Worm (Caenorhabditis elegans) whole organism, late embryonic: ENCODE results near the gene srx-85.

ENCODE experiments used
- C08G9.2 ChIP-seq: sonication (generic microtip); optimal IDR thresholded peaks from 2 replicates; lab custom pipeline; 2016; ENCODE audit warnings: mild to moderate bottlenecking, missing genetic modification characterization, moderate library complexity, missing compliant biosample characterization
- F13H6.1 ChIP-seq: sonication (generic microtip); optimal IDR thresholded peaks from 2 replicates; lab custom pipeline; 2016; ENCODE audit warnings: missing genetic modification characterization, missing compliant biosample characterization
- T23F11.4 ChIP-seq: fragments of 200-800 bp; sonication (Bioruptor generic); optimal IDR thresholded peaks from 2 replicates; lab custom pipeline; 2018; ENCODE audit warnings: mild to moderate bottlenecking, missing genetic modification characterization, missing compliant biosample characterization
- ceh-14 ChIP-seq: sonication (generic microtip); optimal IDR thresholded peaks from 2 replicates; lab custom pipeline; 2016; ENCODE audit warnings: missing genotype, missing genetic modification characterization, missing compliant biosample characterization
- ceh-18 ChIP-seq: sonication (generic microtip); optimal IDR thresholded peaks from 2 replicates; lab custom pipeline; 2016; ENCODE audit warnings: missing genetic modification characterization, missing compliant biosample characterization
- ceh-19 ChIP-seq: fragments of 200-800 bp; sonication (Bioruptor generic); optimal IDR thresholded peaks from 2 replicates; lab custom pipeline; 2018; ENCODE audit warnings: mild to moderate bottlenecking, missing genetic modification characterization, missing compliant biosample characterization
- ceh-2 ChIP-seq: sonication (generic microtip); optimal IDR thresholded peaks from 2 replicates; lab custom pipeline; 2016; ENCODE audit warnings: missing genotype, missing genetic modification characterization, missing compliant biosample characterization
- ceh-22 ChIP-seq: sonication (generic microtip); optimal IDR thresholded peaks from 2 replicates; lab custom pipeline; 2017; ENCODE audit warnings: missing biosample characterization, missing genetic modification characterization
- ceh-31 ChIP-seq: sonication (generic microtip); optimal IDR thresholded peaks from 2 replicates; lab custom pipeline; 2016; ENCODE audit warnings: missing genetic modification characterization, missing compliant biosample characterization
- ceh-34 ChIP-seq: sonication (generic microtip); optimal IDR thresholded peaks from 2 replicates; lab custom pipeline; 2016; ENCODE audit warnings: mild to moderate bottlenecking, missing genetic modification characterization, missing compliant biosample characterization
- ceh-48 ChIP-seq: sonication (generic microtip); optimal IDR thresholded peaks from 2 replicates; lab custom pipeline; 2016; ENCODE audit warnings: missing genetic modification characterization, inconsistent platforms, missing compliant biosample characterization
- ceh-6 ChIP-seq: fragments of 200-800 bp; sonication (Bioruptor generic); optimal IDR thresholded peaks from 2 replicates; lab custom pipeline; 2018; ENCODE audit warnings: mild to moderate bottlenecking, missing genetic modification characterization, missing compliant biosample characterization
- dmd-4 ChIP-seq: sonication (generic microtip); optimal IDR thresholded peaks from 2 replicates; lab custom pipeline; 2016; ENCODE audit warnings: borderline replicate concordance, missing genetic modification characterization, missing compliant biosample characterization
- elt-2 ChIP-seq: sonication (generic microtip); optimal IDR thresholded peaks from 2 replicates; lab custom pipeline; 2016; ENCODE audit warnings: missing genetic modification reagents, missing genetic modification characterization, missing compliant biosample characterization
- ets-4 ChIP-seq: sonication (generic microtip); optimal IDR thresholded peaks from 2 replicates; lab custom pipeline; 2016; ENCODE audit warnings: missing genetic modification characterization, missing compliant biosample characterization
- fax-1 ChIP-seq: sonication (generic microtip); optimal IDR thresholded peaks from 2 replicates; lab custom pipeline; 2016; ENCODE audit warnings: missing genotype, missing genetic modification characterization, missing compliant biosample characterization
- fkh-6 ChIP-seq: sonication (generic microtip); optimal IDR thresholded peaks from 2 replicates; lab custom pipeline; 2016; ENCODE audit warnings: missing genetic modification characterization, missing compliant biosample characterization
- hlh-6 ChIP-seq: sonication (generic microtip); optimal IDR thresholded peaks from 2 replicates; lab custom pipeline; 2016; ENCODE audit warnings: missing genotype, missing genetic modification characterization, missing compliant biosample characterization
- hlh-8 ChIP-seq: sonication (generic microtip); optimal IDR thresholded peaks from 2 replicates; lab custom pipeline; 2016; ENCODE audit warnings: missing genotype, missing genetic modification characterization, missing compliant biosample characterization
- lim-6 ChIP-seq: sonication (generic microtip); optimal IDR thresholded peaks from 2 replicates; lab custom pipeline; 2016; ENCODE audit warnings: missing genetic modification characterization, missing compliant biosample characterization
- madf-2 ChIP-seq: sonication (generic microtip); optimal IDR thresholded peaks from 2 replicates; lab custom pipeline; 2017; ENCODE audit warnings: missing genetic modification characterization, missing compliant biosample characterization
- nfya-1 ChIP-seq: sonication (generic microtip); optimal IDR thresholded peaks from 2 replicates; lab custom pipeline; 2017; ENCODE audit warnings: missing genetic modification characterization, mild to moderate bottlenecking, missing compliant biosample characterization, antibody characterized with exemption, moderate library complexity
- nhr-11 ChIP-seq: fragments of 150-350 bp; optimal IDR thresholded peaks from 2 replicates; lab custom pipeline; 2014; ENCODE audit warnings: missing biosample characterization, missing genetic modification characterization
- pat-9 ChIP-seq: fragments of 200-800 bp; sonication (Bioruptor generic); optimal IDR thresholded peaks from 2 replicates; lab custom pipeline; 2018; ENCODE audit warnings: mild to moderate bottlenecking, missing genetic modification characterization, moderate library complexity, missing compliant biosample characterization
- pqm-1 ChIP-seq: sonication (generic microtip); optimal IDR thresholded peaks from 2 replicates; lab custom pipeline; 2016; ENCODE audit warnings: missing genetic modification characterization, missing compliant biosample characterization
- ref-2 ChIP-seq: sonication (generic microtip); optimal IDR thresholded peaks from 2 replicates; lab custom pipeline; 2016; ENCODE audit warnings: missing genetic modification characterization, missing compliant biosample characterization
- rnt-1 ChIP-seq: sonication (generic microtip); optimal IDR thresholded peaks from 2 replicates; lab custom pipeline; 2016; ENCODE audit warnings: missing genetic modification characterization, missing compliant biosample characterization
- sdc-2 ChIP-seq: sonication (generic microtip); optimal IDR thresholded peaks from 2 replicates; lab custom pipeline; 2016; ENCODE audit warnings: missing genotype, missing genetic modification characterization, missing compliant biosample characterization
- syd-9 ChIP-seq: sonication (generic microtip); optimal IDR thresholded peaks from 2 replicates; lab custom pipeline; 2016; ENCODE audit warnings: mild to moderate bottlenecking, missing genetic modification characterization, moderate library complexity, missing compliant biosample characterization
- tbx-2 ChIP-seq: sonication (generic microtip); optimal IDR thresholded peaks from 2 replicates; lab custom pipeline; 2016; ENCODE audit warnings: missing genetic modification characterization, missing compliant biosample characterization
- tbx-7 ChIP-seq: sonication (generic microtip); optimal IDR thresholded peaks from 2 replicates; lab custom pipeline; 2016; ENCODE audit warnings: missing genotype, missing genetic modification characterization, missing compliant biosample characterization
- ttx-3 ChIP-seq: sonication (generic microtip); optimal IDR thresholded peaks from 2 replicates; lab custom pipeline; 2016; ENCODE audit warnings: missing genetic modification reagents, missing genetic modification characterization, missing compliant biosample characterization
- unc-3 ChIP-seq, 2 experiments: fragments of 200-800 bp in 1 of 2; sonication (Bioruptor generic) in 1 of 2; sonication (generic microtip) in 1 of 2; conservative IDR thresholded peaks in 1 of 2; optimal IDR thresholded peaks in 1 of 2; 2 replicates each; pipeline versions ENCODE4 v1.3.6 to Lab custom; 2016 to 2022; ENCODE audit warnings: missing compliant biosample characterization in 2 of 2, missing genetic modification characterization in 2 of 2, missing genetic modification reagents in 1 of 2
- unc-42 ChIP-seq: sonication (generic microtip); optimal IDR thresholded peaks from 2 replicates; lab custom pipeline; 2016; ENCODE audit warnings: missing genotype, missing genetic modification characterization, missing compliant biosample characterization
- zip-5 ChIP-seq: sonication (generic microtip); optimal IDR thresholded peaks from 2 replicates; lab custom pipeline; 2016; ENCODE audit warnings: missing genetic modification characterization, missing compliant biosample characterization
- ztf-16 ChIP-seq: sonication (generic microtip); optimal IDR thresholded peaks from 2 replicates; lab custom pipeline; 2017; ENCODE audit warnings: missing genetic modification characterization, missing compliant biosample characterization

The srx-85 gene

ce11 chrV:11552379-11552778 is at the start of gene srx-85:
Gene srx-85 (plus strand): TSS chrV:11552679.
- TF ChIP-seq unc-3 (GFP tag; conservative IDR thresholded peaks at IDR 0.05; lab: Robert Waterston, UW) (no peak), unc-3 (tag; optimal IDR thresholded peaks at IDR 0.05; lab: Kevin White, UChicago) (no peak), madf-2 (no peak)

ce11 chrV:11503081-11503751 is 49.3 kb upstream of the srx-85 start, which contains the start of gene C55A6.12:
Gene C55A6.12 (minus strand): TSS chrV:11503131.
- TF ChIP-seq ceh-14 (tag; lab: Kevin White, UChicago) = no peak
- TF ChIP-seq nfya-1 (tag; lab: Kevin White, UChicago) = peak; percentile 91

- peak; percentile 73 for TF ChIP-seq nfya-1 (tag; lab: Kevin White, UChicago)
- peak; percentile 93 for TF ChIP-seq tbx-2 (tag; lab: Kevin White, UChicago)
- peak; percentile 88 for TF ChIP-seq ref-2
- TF ChIP-seq ttx-3 (tag; lab: Kevin White, UChicago) = peak; percentile 17
- peak; percentile 10 for TF ChIP-seq ceh-48
- peak; percentile 53 for TF ChIP-seq ceh-34
- TF ChIP-seq sdc-2 = peak; percentile 30
- TF ChIP-seq ceh-2 = peak; percentile 80
- peak; percentile 96 for TF ChIP-seq ceh-31 (tag; lab: Kevin White, UChicago)
- peak; percentile 14 for TF ChIP-seq ceh-6 (GFP tag; lab: Kevin White, UChicago)
- TF ChIP-seq elt-2 = peak; percentile 36
- TF ChIP-seq ceh-19 (GFP tag; lab: Kevin White, UChicago) = peak; percentile 19
- TF ChIP-seq C08G9.2 (tag; lab: Kevin White, UChicago) = peak; percentile 75
- TF ChIP-seq fax-1 (tag; lab: Kevin White, UChicago) = peak; percentile 50
- TF ChIP-seq ceh-18 = peak; percentile 35
- TF ChIP-seq unc-42 (tag; lab: Kevin White, UChicago) = peak; percentile 83
- TF ChIP-seq hlh-8 (tag; lab: Kevin White, UChicago) = peak; percentile 32
- TF ChIP-seq rnt-1 (tag; lab: Kevin White, UChicago) = peak; percentile 71
- TF ChIP-seq ets-4 = peak; percentile 65
- TF ChIP-seq syd-9 (tag; lab: Kevin White, UChicago) = peak; percentile 36
- TF ChIP-seq tbx-7 (tag; lab: Kevin White, UChicago) = peak; percentile 62
- TF ChIP-seq zip-5 (tag; lab: Kevin White, UChicago) = peak; percentile 43
- TF ChIP-seq F13H6.1 = peak; percentile 70
- TF ChIP-seq ztf-16 (tag; lab: Kevin White, UChicago) = peak; percentile 11
- TF ChIP-seq lim-6 (tag; lab: Kevin White, UChicago) = peak; percentile 82
- TF ChIP-seq ceh-14 (tag; lab: Kevin White, UChicago) = peak; percentile 92
- peak; percentile 15 for TF ChIP-seq dmd-4 (tag; lab: Kevin White, UChicago)
- peak; percentile 15 for TF ChIP-seq hlh-6 (tag; lab: Kevin White, UChicago)
These were observed 47.6 kb upstream of the srx-85 start, which contains the start of the genes C55A6.1 and C55A6.10 for ce11 chrV:11504853-11505397. Gene C55A6.1 (minus strand): TSS chrV:11504968. Gene C55A6.10 (plus strand): TSS chrV:11505347.

ce11 chrV:11506347-11506746 is 46.1 kb upstream of the srx-85 start:
- TF ChIP-seq T23F11.4 (GFP tag; lab: Kevin White, UChicago) = no peak
- peak; percentile 51 for TF ChIP-seq ceh-18

- TF ChIP-seq ceh-2 (no peak), tbx-7 (tag; lab: Kevin White, UChicago) (no peak), pat-9 (tag; lab: Kevin White, UChicago) (no peak), ceh-19 (GFP tag; lab: Kevin White, UChicago) (no peak), fkh-6 (tag; lab: Kevin White, UChicago) (no peak), madf-2 (no peak), nhr-11 (tag; lab: Kevin White, UChicago) (no peak), ceh-22 (tag; lab: Kevin White, UChicago) (no peak), lim-6 (tag; lab: Kevin White, UChicago) (no peak), pqm-1 (tag; lab: Kevin White, UChicago) (no peak), ztf-16 (tag; lab: Kevin White, UChicago) (no peak)
These were observed 43.7 kb upstream of the srx-85 start, which contains the start of gene ttll-5 for ce11 chrV:11508773-11509172. Gene ttll-5 (plus strand): TSS chrV:11509060.
